Fruit fly (Drosophila melanogaster) whole organism, pupa: ENCODE data around the gene CG33639.

Source experiments
- CG14655 ChIP-seq: fragments of 200-800 bp; sonication (Bioruptor generic); optimal IDR thresholded peaks from 3 replicates; lab custom pipeline; 2017; ENCODE audit warnings: mild to moderate bottlenecking, missing biosample characterization, missing genetic modification reagents, missing genetic modification characterization
- CG17806 ChIP-seq: fragments of 200-800 bp; sonication (Bioruptor generic); optimal IDR thresholded peaks from 2 replicates; lab custom pipeline; 2018; ENCODE audit warnings: missing biosample characterization, mild to moderate bottlenecking, missing genetic modification characterization, moderate library complexity
- CG32121 ChIP-seq: fragments of 200-800 bp; sonication (Bioruptor generic); IDR thresholded peaks from 2 replicates; pipeline ENCODE4 v1.3.6; 2022; ENCODE audit warnings: missing biosample characterization, missing genetic modification characterization
- CG9948 ChIP-seq: fragments of 200-800 bp; sonication (Bioruptor generic); optimal IDR thresholded peaks from 2 replicates; lab custom pipeline; 2018; ENCODE audit warnings: missing biosample characterization, mild to moderate bottlenecking, missing genetic modification characterization, moderate library complexity
- D1 ChIP-seq: fragments of 200-800 bp; sonication (Bioruptor generic); optimal IDR thresholded peaks from 2 replicates; lab custom pipeline; 2018; ENCODE audit warnings: missing biosample characterization, mild to moderate bottlenecking, missing genetic modification characterization, moderate library complexity
- EcR ChIP-seq: fragments of 200-800 bp; sonication (Bioruptor generic); optimal IDR thresholded peaks from 3 replicates; lab custom pipeline; 2019; ENCODE audit warnings: missing biosample characterization, missing genetic modification characterization, mild to moderate bottlenecking, moderate library complexity, missing genetic modification reagents
- Pif1A ChIP-seq: fragments of 200-800 bp; sonication (Bioruptor generic); optimal IDR thresholded peaks from 3 replicates; lab custom pipeline; 2016; ENCODE audit warnings: missing biosample characterization, missing genetic modification characterization
- Snoo ChIP-seq: fragments of 200-800 bp; sonication (Bioruptor generic); optimal IDR thresholded peaks from 3 replicates; lab custom pipeline; 2017; ENCODE audit warnings: missing biosample characterization, mild to moderate bottlenecking, missing genetic modification characterization, inconsistent platforms

DNA sequence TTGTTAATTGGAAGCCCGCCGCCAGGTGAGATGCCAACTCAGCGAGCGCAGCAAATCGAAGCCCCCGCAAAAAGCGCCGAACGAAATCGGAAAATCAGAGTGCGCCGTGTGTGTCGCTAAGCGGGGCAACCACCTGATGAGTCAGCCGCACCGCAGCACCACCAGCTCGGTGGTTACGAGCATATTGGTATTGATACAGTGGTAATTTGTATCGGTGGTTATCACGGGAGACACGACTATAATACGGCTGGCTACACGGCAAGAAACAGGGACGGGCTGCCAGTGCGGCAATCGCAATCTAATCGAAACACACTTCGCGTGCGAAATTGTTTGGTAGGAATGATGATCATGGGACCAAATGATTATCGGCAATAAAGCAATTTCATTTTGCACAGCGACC is 27.9 kb upstream of the CG33639 start:
- TF ChIP-seq CG9948 (tag; lab: Kevin White, UChicago) (no peak), Snoo (tag; lab: Kevin White, UChicago) (no peak), EcR (peak; percentile 52), Pif1A (GFP tag; lab: Kevin White, UChicago) (no peak), CG17806 (tag; lab: Kevin White, UChicago) (no peak), CG14655 (no peak), D1 (tag; lab: Kevin White, UChicago) (no peak), CG32121 (no peak)
